Fruit fly (Drosophila melanogaster): ENCODE measurements around the gene NijA.

DNA sequence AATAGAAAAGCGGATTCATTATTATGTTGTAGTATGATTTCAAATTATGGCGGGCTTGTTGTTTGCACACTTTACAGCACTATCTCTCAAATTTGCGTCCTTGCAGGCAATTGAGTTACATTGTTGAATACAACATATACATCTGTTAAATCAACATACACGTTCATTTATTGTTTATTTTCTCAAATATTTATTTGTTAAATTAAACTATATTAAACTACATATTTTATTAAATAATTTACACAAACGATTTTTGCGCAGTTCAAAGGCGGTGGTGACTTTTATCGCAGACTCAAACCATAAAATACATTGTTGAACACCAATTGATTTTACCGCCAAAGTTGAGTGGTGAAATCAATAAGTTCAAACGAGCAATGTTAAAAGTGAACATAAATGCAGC lies 1.5 kb upstream of the NijA start:
- no peak for TF ChIP-seq Ets21C (GFP tag; optimal IDR thresholded peaks at IDR 0.05)
- TF ChIP-seq dsx (GFP tag; optimal IDR thresholded peaks at IDR 0.05; ENCODE audit: poor library complexity, severe bottlenecking), result peak; percentile 94
- TF ChIP-seq Blimp-1 (GFP tag; optimal IDR thresholded peaks at IDR 0.05), result no peak
